Fruit fly (Drosophila melanogaster): ENCODE results near the gene mthl7.

Gene mthl7

dm6 chr3L:8137448-8137906 is 42.8 kb downstream of the mthl7 start, which contains the start of the genes Setx and mus301 (continued):
- no peak for TF ChIP-seq Doc3 (GFP tag; IDR thresholded peaks at IDR 0.05; ENCODE audit: partially characterized antibody)
- peak; percentile 75 for TF ChIP-seq CG13123 (GFP tag; optimal IDR thresholded peaks at IDR 0.05)
- no peak for TF ChIP-seq zf30C (GFP tag; optimal IDR thresholded peaks at IDR 0.05)
- TF ChIP-seq otp (GFP tag; IDR thresholded peaks at IDR 0.05), result no peak
- peak; percentile 80 for TF ChIP-seq CG9215 (GFP tag; IDR thresholded peaks at IDR 0.05)
- no peak for TF ChIP-seq D19B (GFP tag; optimal IDR thresholded peaks at IDR 0.05)
- TF ChIP-seq CG17385 (GFP tag; optimal IDR thresholded peaks at IDR 0.05), result peak; percentile 66
- TF ChIP-seq ERR (GFP tag; optimal IDR thresholded peaks at IDR 0.05), result peak; percentile 60
- no peak for TF ChIP-seq grn (GFP tag; optimal IDR thresholded peaks at IDR 0.05)
- peak; percentile 80 for TF ChIP-seq CG7372 (GFP tag; IDR thresholded peaks at IDR 0.05)
- TF ChIP-seq CG4730 (GFP tag; IDR thresholded peaks at IDR 0.05), result peak; percentile 36; the same call in 1 of the 2 replicates
- peak; percentile 90 for TF ChIP-seq chn (GFP tag; optimal IDR thresholded peaks at IDR 0.05)
- TF ChIP-seq CG6689 (GFP tag; IDR thresholded peaks at IDR 0.05), result peak; percentile 58; the same call in 1 of the 2 replicates
- TF ChIP-seq Taf1 (GFP tag; IDR thresholded peaks at IDR 0.05), result no peak; the same call in 1 of the 2 replicates
- TF ChIP-seq CG3838 (GFP tag; optimal IDR thresholded peaks at IDR 0.05), result peak; percentile 62
- TF ChIP-seq CG4328 (GFP tag; optimal IDR thresholded peaks at IDR 0.05), result peak; percentile 37
- peak; percentile 48; the same call in 1 of the 3 replicates for TF ChIP-seq CG11093 (GFP tag; IDR thresholded peaks at IDR 0.05)
- TF ChIP-seq NFAT (GFP tag; IDR thresholded peaks at IDR 0.05), result peak; percentile 69
- TF ChIP-seq ato (GFP tag; IDR thresholded peaks at IDR 0.05; ENCODE audit: partially characterized antibody), result no peak
- TF ChIP-seq CG42726 (GFP tag; IDR thresholded peaks at IDR 0.05; ENCODE audit: partially characterized antibody), result no peak
- TF ChIP-seq ac (GFP tag; optimal IDR thresholded peaks at IDR 0.05), result no peak
- peak; percentile 81 for TF ChIP-seq vvl (GFP tag; IDR thresholded peaks at IDR 0.05)
- TF ChIP-seq CG10321 (GFP tag; IDR thresholded peaks at IDR 0.05), result 0 out of 2 replicates have a peak, but pooled peaks have one; percentile 35
- no peak for TF ChIP-seq mld (GFP tag; IDR thresholded peaks at IDR 0.05; ENCODE audit: partially characterized antibody)
- peak; percentile 30 for TF ChIP-seq NC2α (GFP tag; optimal IDR thresholded peaks at IDR 0.05)
- no peak for TF ChIP-seq salm (tag; optimal IDR thresholded peaks at IDR 0.05)
- peak; percentile 66 for TF ChIP-seq CG32772 (GFP tag; IDR thresholded peaks at IDR 0.05)
- peak; percentile 66; the same call in 1 of the 2 replicates for TF ChIP-seq wdn (GFP tag; IDR thresholded peaks at IDR 0.05)
- peak; percentile 75 for TF ChIP-seq B-H2 (GFP tag; optimal IDR thresholded peaks at IDR 0.05)
- TF ChIP-seq cato (GFP tag; optimal IDR thresholded peaks at IDR 0.05; ENCODE audit: borderline replicate concordance), result peak; percentile 75
- TF ChIP-seq pnt (GFP tag; optimal IDR thresholded peaks at IDR 0.05), result peak; percentile 76
- TF ChIP-seq Oaz (GFP tag; IDR thresholded peaks at IDR 0.05), result 0 out of 2 replicates have a peak, but pooled peaks have one; percentile 20
- no peak for TF ChIP-seq Lpt (GFP tag; optimal IDR thresholded peaks at IDR 0.05)
- peak; percentile 81 for TF ChIP-seq Mad (GFP tag; optimal IDR thresholded peaks at IDR 0.05)
- 0 out of 3 replicates have a peak, but pooled peaks have one; percentile 24 for TF ChIP-seq Optix (GFP tag; IDR thresholded peaks at IDR 0.05)
- peak; percentile 81 for TF ChIP-seq caup (GFP tag; optimal IDR thresholded peaks at IDR 0.05; ENCODE audit: severe bottlenecking)
- peak; percentile 70 for TF ChIP-seq Sox100B (GFP tag; optimal IDR thresholded peaks at IDR 0.05)
- peak; percentile 54 for TF ChIP-seq CG3995 (GFP tag; optimal IDR thresholded peaks at IDR 0.05)
- TF ChIP-seq gsb-n (tag; optimal IDR thresholded peaks at IDR 0.05), result no peak
- TF ChIP-seq Camta (GFP tag; optimal IDR thresholded peaks at IDR 0.05), result peak; percentile 84
- TF ChIP-seq Hey (tag; optimal IDR thresholded peaks at IDR 0.05), result no peak
- TF ChIP-seq toy (GFP tag; IDR thresholded peaks at IDR 0.05), result no peak
- peak; percentile 77 for TF ChIP-seq CG17186 (GFP tag; optimal IDR thresholded peaks at IDR 0.05)
- TF ChIP-seq Hr3 (GFP tag; optimal IDR thresholded peaks at IDR 0.05), result peak; percentile 85
- TF ChIP-seq da (GFP tag; optimal IDR thresholded peaks at IDR 0.05), result peak; percentile 72
- TF ChIP-seq vfl (GFP tag; optimal IDR thresholded peaks at IDR 0.05), result peak; percentile 90
- peak; percentile 71; the same call in 2 of the 3 replicates for TF ChIP-seq CG6175 (GFP tag; IDR thresholded peaks at IDR 0.05)
- peak; percentile 82 for TF ChIP-seq sug (tag; optimal IDR thresholded peaks at IDR 0.05)
- peak; percentile 80 for TF ChIP-seq dm (GFP tag; optimal IDR thresholded peaks at IDR 0.05)
- TF ChIP-seq CG43689 (GFP tag; IDR thresholded peaks at IDR 0.05), result no peak
- TF ChIP-seq CG4707 (GFP tag; optimal IDR thresholded peaks at IDR 0.05), result no peak
